Worm (Caenorhabditis elegans) whole organism, L3 larva: ENCODE data around the gene dyci-1.

Source experiments
- ZK546.5 ChIP-seq: sonication (generic microtip); optimal IDR thresholded peaks from 2 replicates; lab custom pipeline; 2017; ENCODE audit warnings: missing biosample characterization, missing genetic modification characterization
- egl-27 ChIP-seq: sonication (generic microtip); optimal IDR thresholded peaks from 4 replicates; lab custom pipeline; 2017; ENCODE audit warnings: missing biosample characterization, missing genetic modification reagents, missing genetic modification characterization
- nhr-12 ChIP-seq: fragments of 150-350 bp; optimal IDR thresholded peaks from 2 replicates; lab custom pipeline; 2014; ENCODE audit warnings: missing biosample characterization, missing genetic modification characterization

ce11 chrIV:6748491-6748890 is 36.6 kb downstream of the dyci-1 start, which contains the start of gene lin-45:
- TF ChIP-seq egl-27 (tag; lab: Kevin White, UChicago) (no peak), ZK546.5 (tag; lab: Kevin White, UChicago) (no peak), nhr-12 (no peak)
